Fruit fly (Drosophila melanogaster): ENCODE results near the gene RnrL.

dm6 chr2L:10353871-10354270, 26.1 kb upstream of the RnrL start, which contains the start of gene CG34367:
- no peak for TF ChIP-seq usp (GFP tag; optimal IDR thresholded peaks at IDR 0.05)
- TF ChIP-seq pan (optimal IDR thresholded peaks at IDR 0.05) = no peak
- TF ChIP-seq psq (optimal IDR thresholded peaks at IDR 0.05) = no peak
- TF ChIP-seq EcR (GFP tag; optimal IDR thresholded peaks at IDR 0.05) = no peak
